Fruit fly (Drosophila melanogaster): ENCODE measurements around the gene MED15.

- TF ChIP-seq CG8478 (optimal IDR thresholded peaks at IDR 0.05), result no peak
- TF ChIP-seq CTCF (optimal IDR thresholded peaks at IDR 0.05), result no peak
Observed at dm6 chr2L:482451-482844, 9.6 kb downstream of the MED15 start.

All from S2 (cell line).